Worm (Caenorhabditis elegans): ENCODE data around the gene vti-1.
A peak's percentile ranks its signal among the peaks of the same experiment; 100 is the strongest.

vti-1 gene

ce11 chrIV:14770663-14771062 lies 4.2 kb upstream of the vti-1 start:
- TF ChIP-seq klf-2 (GFP tag; conservative IDR thresholded peaks at IDR 0.05) (no peak), ref-1 (GFP tag; conservative IDR thresholded peaks at IDR 0.05) (no peak), tab-1 (GFP tag; IDR thresholded peaks at IDR 0.05) (no peak), T22C8.4 (GFP tag; IDR thresholded peaks at IDR 0.05) (no peak)

ce11 chrIV:14769218-14769835 lies 2.9 kb upstream of the vti-1 start, which contains the start of gene Y57G11C.43:
Y57G11C.43 (plus strand) TSS chrIV:14769441.
- TF ChIP-seq ref-1 (GFP tag; conservative IDR thresholded peaks at IDR 0.05) (no peak), T22C8.4 (GFP tag; IDR thresholded peaks at IDR 0.05) (no peak), cog-1 (tag; optimal IDR thresholded peaks at IDR 0.05) (no peak), med-1 (GFP tag; optimal IDR thresholded peaks at IDR 0.05; ENCODE audit: insufficient read depth) (no peak), ztf-29 (GFP tag; IDR thresholded peaks at IDR 0.05) (no peak), tab-1 (GFP tag; IDR thresholded peaks at IDR 0.05) (no peak), ztf-23 (GFP tag; IDR thresholded peaks at IDR 0.05) (no peak), klf-2 (GFP tag; conservative IDR thresholded peaks at IDR 0.05) (no peak), flt-1 (GFP tag; IDR thresholded peaks at IDR 0.05) (no peak)

ce11 chrIV:14767693-14768251 lies 1.3 kb upstream of the vti-1 start, which contains the start of the genes mrps-7 and Y57G11C.3:
mrps-7 (minus strand) TSS chrIV:14767730.
Y57G11C.3 (plus strand) TSS chrIV:14768201.
- TF ChIP-seq ztf-29 (GFP tag; IDR thresholded peaks at IDR 0.05) (no peak), cog-1 (tag; optimal IDR thresholded peaks at IDR 0.05) (peak; percentile 73)

ce11 chrIV:14765336-14765735 lies 1.1 kb downstream of the vti-1 start, which contains the start of gene Y57G11C.5:
Y57G11C.5 (minus strand) TSS chrIV:14765436.
- no peak for TF ChIP-seq ztf-29 (GFP tag; IDR thresholded peaks at IDR 0.05)
- TF ChIP-seq flt-1 (GFP tag; IDR thresholded peaks at IDR 0.05): no peak
- no peak for TF ChIP-seq tab-1 (GFP tag; IDR thresholded peaks at IDR 0.05)

ce11 chrIV:14764719-14765173 lies 1.7 kb downstream of the vti-1 start:
- no peak for TF ChIP-seq cog-1 (tag; optimal IDR thresholded peaks at IDR 0.05)
- no peak for TF ChIP-seq klf-2 (GFP tag; conservative IDR thresholded peaks at IDR 0.05)
- no peak for TF ChIP-seq ref-1 (GFP tag; conservative IDR thresholded peaks at IDR 0.05)
- no peak for TF ChIP-seq T22C8.4 (GFP tag; IDR thresholded peaks at IDR 0.05)

- TF ChIP-seq ztf-23 (GFP tag; IDR thresholded peaks at IDR 0.05) (no peak), ztf-29 (GFP tag; IDR thresholded peaks at IDR 0.05) (no peak), T22C8.4 (GFP tag; IDR thresholded peaks at IDR 0.05) (no peak)
Measured at ce11 chrIV:14763938-14764718, 2.3 kb downstream of the vti-1 start.

- peak; percentile 12 for TF ChIP-seq cog-1 (tag; optimal IDR thresholded peaks at IDR 0.05)
Measured at ce11 chrIV:14763348-14763747, 3.1 kb downstream of the vti-1 start.

ce11 chrIV:14760845-14761244 lies 5.6 kb downstream of the vti-1 start, which contains the start of gene ptp-5.2:
ptp-5.2 (minus strand) TSS chrIV:14760945.
- TF ChIP-seq flt-1 (GFP tag; IDR thresholded peaks at IDR 0.05): no peak

ce11 chrIV:14759662-14760061 lies 6.8 kb downstream of the vti-1 start:
- no peak for TF ChIP-seq med-1 (GFP tag; optimal IDR thresholded peaks at IDR 0.05; ENCODE audit: insufficient read depth)
- no peak for TF ChIP-seq ztf-29 (GFP tag; IDR thresholded peaks at IDR 0.05)
- TF ChIP-seq ztf-23 (GFP tag; IDR thresholded peaks at IDR 0.05): no peak
- TF ChIP-seq ref-1 (GFP tag; conservative IDR thresholded peaks at IDR 0.05): no peak
- TF ChIP-seq tab-1 (GFP tag; IDR thresholded peaks at IDR 0.05): no peak
- TF ChIP-seq klf-2 (GFP tag; conservative IDR thresholded peaks at IDR 0.05): no peak
- TF ChIP-seq flt-1 (GFP tag; IDR thresholded peaks at IDR 0.05): no peak
- no peak for TF ChIP-seq cog-1 (tag; optimal IDR thresholded peaks at IDR 0.05)
- no peak for TF ChIP-seq T22C8.4 (GFP tag; IDR thresholded peaks at IDR 0.05)

- TF ChIP-seq flt-1 (GFP tag; IDR thresholded peaks at IDR 0.05): no peak
Measured at ce11 chrIV:14757786-14758185, 8.7 kb downstream of the vti-1 start.

ce11 chrIV:14754912-14755311 lies 11.6 kb downstream of the vti-1 start, which contains the start of gene Y57G11C.499:
Y57G11C.499 (minus strand) TSS chrIV:14754934.
- no peak for TF ChIP-seq tab-1 (GFP tag; IDR thresholded peaks at IDR 0.05)
- TF ChIP-seq ref-1 (GFP tag; conservative IDR thresholded peaks at IDR 0.05): no peak
- TF ChIP-seq cog-1 (tag; optimal IDR thresholded peaks at IDR 0.05): no peak
- TF ChIP-seq T22C8.4 (GFP tag; IDR thresholded peaks at IDR 0.05): no peak
- no peak for TF ChIP-seq ztf-23 (GFP tag; IDR thresholded peaks at IDR 0.05)
- no peak for TF ChIP-seq flt-1 (GFP tag; IDR thresholded peaks at IDR 0.05)
- no peak for TF ChIP-seq med-1 (GFP tag; optimal IDR thresholded peaks at IDR 0.05; ENCODE audit: insufficient read depth)
- TF ChIP-seq ztf-29 (GFP tag; IDR thresholded peaks at IDR 0.05): no peak
- TF ChIP-seq klf-2 (GFP tag; conservative IDR thresholded peaks at IDR 0.05): no peak

Measured in whole organism, midembryonic.